Fruit fly (Drosophila melanogaster): ENCODE results near the gene shams.

DNA sequence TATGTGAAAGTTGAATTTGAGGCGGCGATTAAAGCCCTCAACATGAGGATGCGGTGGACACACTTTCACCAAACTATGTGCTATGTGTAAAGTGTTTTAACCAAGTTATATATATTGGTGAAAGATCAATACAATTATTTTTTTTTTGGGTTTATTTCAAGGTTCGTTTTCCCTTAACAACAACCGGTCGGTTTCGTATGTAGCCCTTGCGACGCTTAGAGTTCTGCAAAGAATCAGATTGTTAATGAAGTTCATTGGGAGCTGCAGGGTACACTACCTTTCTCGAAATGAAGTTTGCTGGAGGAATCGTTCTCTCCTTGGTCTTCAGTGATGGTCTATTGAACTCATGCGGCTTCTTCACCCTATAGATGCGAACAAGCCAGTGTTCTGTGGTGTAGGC, 7.6 kb downstream of the shams start:
- TF ChIP-seq CG14711 (tag; optimal IDR thresholded peaks at IDR 0.05) (no peak), pad (GFP tag; optimal IDR thresholded peaks at IDR 0.05) (no peak), CG7045 (GFP tag; optimal IDR thresholded peaks at IDR 0.05) (no peak), cic (GFP tag; optimal IDR thresholded peaks at IDR 0.05) (no peak), CG33017 (tag; optimal IDR thresholded peaks at IDR 0.05) (no peak)

Data from whole organism, adult.